Worm (Caenorhabditis elegans) whole organism, L4/young adult: ENCODE data around the gene cwp-5.

Source experiments
- W03F9.2 ChIP-seq: fragments of 150-350 bp; optimal IDR thresholded peaks from 2 replicates; lab custom pipeline; 2014; ENCODE audit warnings: missing biosample characterization, missing genetic modification characterization
- dao-5 ChIP-seq: sonication (generic microtip); optimal IDR thresholded peaks from 2 replicates; lab custom pipeline; 2016; ENCODE audit warnings: missing genotype, missing genetic modification characterization, moderate library complexity, missing compliant biosample characterization
- him-1 ChIP-seq: sonication (generic microtip); optimal IDR thresholded peaks from 2 replicates; lab custom pipeline; 2016; ENCODE audit warnings: missing genotype, missing genetic modification reagents, missing genetic modification characterization, missing compliant biosample characterization

- TF ChIP-seq dao-5, result no peak
- TF ChIP-seq him-1 (tag; lab: Kevin White, UChicago), result no peak
- no peak for TF ChIP-seq W03F9.2 (tag; lab: Kevin White, UChicago)
These were observed 55.0 kb downstream of the cwp-5 start, which contains the start of gene F09A5.2 for ce11 chrX:13134807-13135206.
